Worm (Caenorhabditis elegans): ENCODE measurements around the gene srx-20.

DNA sequence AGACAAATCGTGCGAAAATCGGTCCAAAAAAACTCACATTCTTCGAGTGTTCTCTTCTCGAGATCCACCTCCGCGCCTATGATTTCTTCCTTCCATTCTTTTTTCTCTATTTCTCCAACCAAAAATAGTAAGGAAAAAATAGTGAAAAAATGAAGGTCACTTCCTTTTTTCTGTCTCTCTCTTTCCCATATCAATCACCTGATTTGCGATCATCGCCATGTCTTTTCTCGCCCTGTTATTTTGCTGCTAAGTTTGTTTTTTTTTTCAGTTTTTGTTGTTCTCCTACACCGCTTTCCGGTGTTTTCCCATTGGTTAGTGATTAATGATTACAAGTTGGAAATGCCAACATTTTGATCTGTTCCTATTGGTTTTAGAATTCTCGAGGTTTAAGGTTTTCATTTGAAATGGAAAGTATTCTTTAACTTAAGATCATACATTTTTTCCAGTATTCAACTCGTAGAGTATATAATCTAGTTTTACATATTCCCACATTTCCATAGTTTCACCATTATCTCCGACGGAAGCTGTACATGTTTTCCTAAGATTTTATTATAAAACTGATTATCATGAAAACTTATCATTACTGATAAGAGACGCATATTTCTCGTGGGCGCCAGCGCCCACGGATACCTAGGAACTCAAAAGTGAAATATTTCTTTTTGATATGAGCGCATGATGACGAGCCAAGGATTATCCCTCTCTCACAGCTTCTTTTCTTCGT is 26.2 kb upstream of the srx-20 start:
- no peak for TF ChIP-seq ama-1 (optimal IDR thresholded peaks at IDR 0.05)
- TF ChIP-seq scrt-1 (GFP tag; IDR thresholded peaks at IDR 0.05) = no peak
